Worm (Caenorhabditis elegans) whole organism, dauer: ENCODE data around the gene K09H11.11.
"Not testable (repeated sequence)": the region's sequence is repeated elsewhere in the genome, so short reads cannot be mapped to it uniquely, and the experiment has no call there.

Experiments used
- unc-62 ChIP-seq: sonication (generic microtip); optimal IDR thresholded peaks from 2 replicates; lab custom pipeline; 2017; ENCODE audit warnings: missing biosample characterization, missing genetic modification reagents, missing genetic modification characterization

The K09H11.11 gene

DNA sequence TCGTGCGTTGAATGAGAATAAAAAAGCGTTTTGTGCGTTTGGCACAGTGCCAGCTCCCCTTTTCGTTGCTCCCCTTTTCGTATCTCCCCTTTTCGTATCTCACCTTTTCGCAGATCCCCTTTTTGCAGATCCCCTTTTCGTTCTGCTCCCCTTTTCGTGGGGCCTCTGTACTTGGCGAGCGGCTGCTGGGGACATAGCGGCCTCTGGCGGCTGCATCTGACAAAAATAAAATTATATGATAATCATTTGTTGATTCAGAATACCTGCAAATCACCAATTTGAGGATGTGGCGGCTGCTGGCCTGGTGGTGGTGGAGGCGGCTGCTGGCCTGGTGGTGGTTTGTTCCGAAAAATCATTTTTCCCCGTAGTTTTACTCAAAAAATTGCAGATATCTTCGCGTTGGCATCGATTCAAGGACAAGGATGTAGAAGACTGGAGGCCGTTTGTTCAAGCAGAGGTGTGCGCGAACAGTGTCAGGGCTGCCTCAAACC, at the start of gene K09H11.11:
TSS of gene K09H11.11 (minus strand) at position 51 of the 491 bp plus-strand sequence.
- TF ChIP-seq unc-62 (GFP tag; lab: Kevin White, UChicago) = not testable (repeated sequence)

DNA sequence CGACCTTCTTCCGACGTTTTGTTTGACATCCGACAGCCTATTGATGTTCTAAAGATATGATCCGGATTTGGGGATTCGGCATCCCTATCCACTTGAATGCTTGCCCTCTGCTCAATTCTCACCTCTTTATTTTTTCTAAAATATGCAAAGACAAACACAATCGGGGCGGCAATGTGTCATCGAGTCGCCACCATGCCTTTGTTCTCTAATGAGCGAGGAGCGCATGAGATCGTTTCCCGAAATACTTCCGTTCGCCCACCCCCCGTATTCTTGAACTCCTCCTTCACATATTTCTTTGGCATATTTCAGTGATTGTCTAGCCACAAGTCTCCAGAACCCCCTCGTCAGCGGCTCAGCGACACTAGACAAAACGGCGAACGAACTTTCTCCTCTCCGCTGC, 44.3 kb upstream of the K09H11.11 start, which contains the start of gene cyn-17:
TSS of gene cyn-17 (plus strand) at position 301 of the 400 bp plus-strand sequence.
- no peak for TF ChIP-seq unc-62 (GFP tag; lab: Kevin White, UChicago)

DNA sequence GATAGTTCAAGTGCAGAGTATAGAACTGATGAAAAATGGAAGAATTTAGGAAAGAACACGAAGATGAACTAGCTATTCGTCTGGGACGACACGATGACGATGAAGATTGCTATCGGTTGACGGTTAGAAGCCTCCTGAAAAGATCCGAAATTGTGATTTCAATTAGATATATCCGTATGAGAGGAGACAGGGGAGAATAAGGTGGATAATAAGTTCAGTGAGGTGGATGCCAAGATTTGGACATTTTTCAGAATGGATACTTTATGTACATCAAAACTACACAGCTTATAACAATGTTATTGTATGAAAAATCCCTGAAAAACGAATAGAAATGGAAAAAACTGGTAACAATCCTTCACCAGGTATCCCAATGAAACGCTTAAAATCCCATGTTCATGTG, 43.1 kb upstream of the K09H11.11 start, which contains the start of gene nstp-3:
TSS of gene nstp-3 (minus strand) at position 101 of the 400 bp plus-strand sequence.
- no peak for TF ChIP-seq unc-62 (GFP tag; lab: Kevin White, UChicago)

DNA sequence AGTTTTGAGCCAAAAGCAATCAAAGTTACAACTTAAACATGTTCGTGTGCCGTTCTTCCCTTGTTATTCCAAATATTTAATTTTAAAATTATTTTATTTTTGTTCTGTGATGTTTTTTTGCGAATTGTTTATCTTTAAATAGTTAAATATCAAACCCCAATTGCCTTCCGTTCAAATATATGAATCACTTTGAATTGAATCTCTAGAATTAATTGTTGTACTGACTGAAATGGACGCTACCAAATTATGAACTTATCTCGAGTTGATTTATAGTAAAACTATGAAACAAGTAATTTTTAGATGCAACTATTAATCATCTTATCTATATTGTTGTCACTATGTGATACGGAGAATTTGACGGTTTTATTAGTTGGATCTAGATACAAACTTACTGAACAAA, 37.0 kb upstream of the K09H11.11 start, which contains the start of gene ZC250.2:
TSS of gene ZC250.2 (plus strand) at position 301 of the 400 bp plus-strand sequence.
- TF ChIP-seq unc-62 (GFP tag; lab: Kevin White, UChicago) = no peak

DNA sequence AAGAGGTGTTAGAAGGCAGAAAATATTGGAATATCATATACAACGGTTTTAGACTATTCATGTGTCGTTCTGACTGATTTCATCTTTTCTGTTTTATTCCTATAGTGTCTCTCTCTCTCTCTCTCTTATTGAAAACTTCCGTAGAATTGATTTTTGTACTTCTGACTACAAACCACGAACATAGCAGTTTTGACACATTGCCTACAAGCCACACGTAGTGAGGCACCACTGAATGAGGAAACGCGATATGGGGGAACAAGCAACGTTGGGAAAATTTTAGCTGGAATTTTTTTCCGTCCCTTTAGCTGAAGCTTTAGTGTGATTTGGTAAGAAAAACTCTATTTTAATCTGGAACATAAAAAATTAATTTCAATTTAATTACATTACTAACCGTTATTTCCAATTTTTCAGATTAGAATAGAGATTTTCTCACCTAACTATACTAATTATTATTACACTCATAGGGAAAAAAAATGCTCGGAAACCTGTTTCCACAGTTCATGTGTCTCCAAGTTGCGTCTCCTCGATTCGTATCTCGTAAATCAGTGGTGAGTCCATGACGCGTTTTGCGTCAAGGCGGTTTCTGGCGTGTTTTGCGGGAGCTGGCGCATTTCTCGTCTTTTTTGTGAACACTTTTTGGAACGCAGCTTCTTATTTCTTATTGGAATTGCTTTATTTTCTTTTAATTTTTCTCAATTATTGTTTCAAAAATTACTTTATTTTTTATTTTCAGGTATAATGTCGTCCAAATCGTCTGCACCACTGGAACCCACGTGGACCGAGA, 35.6 kb upstream of the K09H11.11 start, which contains the start of the genes nhr-142 and F44E7.9:
TSS of gene nhr-142 (minus strand) at position 57 of the 784 bp plus-strand sequence.
TSS of gene F44E7.9 (plus strand) at position 734 of the 784 bp plus-strand sequence.
- TF ChIP-seq unc-62 (GFP tag; lab: Kevin White, UChicago) = no peak

DNA sequence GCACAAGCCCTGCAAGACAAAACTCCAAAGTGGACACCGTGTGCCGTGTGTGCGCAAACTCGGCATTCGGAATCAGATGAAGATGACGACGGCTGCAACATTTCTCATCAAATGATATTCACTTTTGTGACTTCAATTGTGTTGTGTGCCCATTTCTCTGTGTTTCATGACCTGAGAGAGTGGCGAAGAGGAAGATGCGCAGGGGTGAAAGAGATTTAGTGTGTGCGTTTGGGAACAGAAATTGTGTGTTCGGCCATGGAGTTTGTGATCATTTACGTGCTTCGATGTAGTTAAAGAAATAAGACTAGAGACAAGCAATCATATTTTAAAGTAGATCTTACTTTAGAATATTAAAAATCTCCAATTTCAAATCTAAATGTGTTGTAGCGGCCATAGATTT, 33.6 kb upstream of the K09H11.11 start:
- TF ChIP-seq unc-62 (GFP tag; lab: Kevin White, UChicago) = no peak

DNA sequence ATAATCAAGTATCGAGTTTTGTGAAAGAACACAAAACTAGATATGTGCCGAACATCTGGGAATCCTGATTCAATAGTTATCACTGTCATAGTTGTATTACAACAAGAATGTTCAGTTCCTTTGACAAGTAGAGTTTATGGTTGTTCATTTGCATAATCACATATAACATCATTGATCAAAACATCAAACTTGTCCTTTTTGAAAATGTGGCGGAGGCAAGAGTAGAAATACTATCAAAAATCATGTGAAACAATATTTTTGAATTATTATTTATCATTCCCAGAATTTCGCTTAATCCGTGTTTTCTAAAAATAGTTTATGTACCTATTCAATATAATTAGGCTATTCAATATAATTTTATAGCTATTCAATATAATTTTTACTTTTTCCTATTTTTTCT, 30.3 kb upstream of the K09H11.11 start, which contains the start of gene F44E7.7:
TSS of gene F44E7.7 (minus strand) at position 101 of the 400 bp plus-strand sequence.
- no peak for TF ChIP-seq unc-62 (GFP tag; lab: Kevin White, UChicago)

DNA sequence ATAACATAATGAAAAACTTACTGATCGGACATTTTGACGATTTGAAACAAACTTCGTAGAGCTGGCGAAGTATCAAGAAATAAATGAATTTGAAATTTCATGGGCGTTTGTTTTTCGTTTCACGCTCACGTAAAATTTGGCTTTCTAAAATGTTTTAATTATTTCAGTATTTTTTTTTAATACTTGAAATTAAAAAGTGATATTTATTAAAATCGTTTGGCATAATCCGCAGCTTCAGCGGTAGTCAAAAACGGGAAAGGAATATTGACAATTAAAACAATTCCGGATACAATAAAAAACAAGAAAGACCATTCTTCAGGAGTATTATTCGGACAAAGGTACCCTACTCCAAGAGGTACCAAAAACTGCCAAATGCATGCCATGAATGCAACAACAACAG, 27.6 kb upstream of the K09H11.11 start, which contains the start of gene fbxa-183:
TSS of gene fbxa-183 (minus strand) at position 101 of the 400 bp plus-strand sequence.
- no peak for TF ChIP-seq unc-62 (GFP tag; lab: Kevin White, UChicago)

DNA sequence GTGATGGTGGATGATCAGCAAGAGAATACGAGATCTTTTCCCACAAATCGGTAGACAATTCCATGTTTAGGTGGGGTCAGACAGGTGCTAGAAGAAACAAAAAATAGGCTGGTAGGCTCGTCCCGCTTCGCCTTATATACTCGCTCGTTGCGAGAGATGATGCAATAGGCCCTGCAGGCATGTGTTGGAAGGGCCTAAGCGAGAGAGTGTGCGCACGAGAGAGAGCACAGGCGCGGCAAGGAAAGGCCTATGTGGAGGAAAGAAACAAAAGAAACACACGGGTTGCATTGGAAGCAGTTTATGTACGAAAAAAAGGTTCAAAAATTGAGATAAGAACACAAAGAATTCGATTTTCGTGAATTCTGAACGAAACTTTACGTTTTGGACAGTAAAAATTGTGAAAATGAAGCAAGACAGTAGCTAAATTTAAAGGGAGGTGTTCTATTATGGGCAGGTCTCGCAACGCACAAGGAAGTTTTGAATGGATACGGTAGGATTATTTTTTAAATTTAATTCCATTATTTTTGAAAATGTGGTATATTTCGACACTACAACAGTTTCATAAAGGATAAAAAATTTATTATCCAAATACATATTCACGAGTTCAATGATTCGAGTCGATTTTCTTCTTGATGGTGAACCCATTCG, 25.8 kb upstream of the K09H11.11 start, which contains the start of gene F44E7.5:
TSS of gene F44E7.5 (minus strand) at position 210 of the 648 bp plus-strand sequence.
- TF ChIP-seq unc-62 (GFP tag; lab: Kevin White, UChicago) = no peak

DNA sequence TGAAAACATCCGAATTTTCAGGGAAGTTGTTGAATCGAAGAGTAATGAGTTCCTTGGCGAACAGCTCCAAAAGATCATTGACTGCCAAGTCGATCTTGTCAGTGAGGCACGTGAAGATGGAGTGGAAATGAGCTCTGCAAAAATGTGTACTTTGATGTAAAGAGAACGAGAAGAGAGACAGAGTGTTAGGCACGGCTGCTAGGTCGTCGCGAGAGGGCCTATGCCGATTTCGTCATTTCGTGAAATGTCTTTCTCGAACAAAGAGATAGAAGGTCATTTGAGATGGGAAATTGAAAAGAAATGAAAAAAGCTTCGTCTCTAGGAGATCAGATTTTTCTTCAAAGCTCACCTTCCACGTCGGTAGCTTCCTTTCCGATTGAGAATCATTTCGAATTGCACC, 24.9 kb upstream of the K09H11.11 start:
- TF ChIP-seq unc-62 (GFP tag; lab: Kevin White, UChicago) = no peak

DNA sequence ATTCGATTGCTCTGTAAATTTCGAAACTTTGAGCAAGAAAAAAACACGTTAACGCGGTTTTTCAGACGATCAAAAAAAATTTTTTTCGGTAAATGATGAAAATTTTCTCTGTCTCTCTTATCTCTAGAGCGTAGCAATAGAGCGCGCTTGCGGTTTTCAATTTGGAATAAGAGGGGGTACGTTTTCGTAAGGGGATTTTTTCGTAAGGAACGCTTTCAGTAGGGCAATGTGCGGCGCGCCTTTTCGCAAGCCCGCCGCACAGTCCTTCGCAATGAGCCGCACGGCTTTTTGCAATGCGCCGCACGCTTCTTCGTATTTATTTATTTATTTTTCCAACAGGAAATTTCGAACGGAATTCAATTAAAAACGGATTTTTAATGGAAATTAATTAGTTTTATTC, 21.9 kb upstream of the K09H11.11 start, which contains the start of gene F44E7.4:
TSS of gene F44E7.4 (minus strand) at position 13 of the 400 bp plus-strand sequence.
- TF ChIP-seq unc-62 (GFP tag; lab: Kevin White, UChicago) = not testable (repeated sequence)

DNA sequence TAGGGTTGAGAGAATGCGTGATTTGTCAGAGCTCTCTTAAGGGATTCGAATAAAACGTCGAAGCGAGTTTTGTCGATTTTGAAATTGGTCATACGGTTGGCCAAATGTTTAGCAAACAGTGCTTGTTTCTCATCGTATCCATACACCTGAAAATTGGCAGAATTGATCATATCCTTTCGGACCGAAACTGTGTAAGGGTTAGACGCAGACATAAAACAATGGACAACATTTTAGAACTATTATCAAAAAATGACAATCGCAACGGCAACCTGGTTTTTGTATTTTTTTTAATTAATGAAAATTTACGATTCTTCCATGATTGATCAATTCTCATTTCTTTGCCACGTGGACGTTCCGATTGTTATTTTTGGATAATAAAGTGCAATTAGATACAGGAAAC, 19.1 kb upstream of the K09H11.11 start:
- TF ChIP-seq unc-62 (GFP tag; lab: Kevin White, UChicago) = no peak

DNA sequence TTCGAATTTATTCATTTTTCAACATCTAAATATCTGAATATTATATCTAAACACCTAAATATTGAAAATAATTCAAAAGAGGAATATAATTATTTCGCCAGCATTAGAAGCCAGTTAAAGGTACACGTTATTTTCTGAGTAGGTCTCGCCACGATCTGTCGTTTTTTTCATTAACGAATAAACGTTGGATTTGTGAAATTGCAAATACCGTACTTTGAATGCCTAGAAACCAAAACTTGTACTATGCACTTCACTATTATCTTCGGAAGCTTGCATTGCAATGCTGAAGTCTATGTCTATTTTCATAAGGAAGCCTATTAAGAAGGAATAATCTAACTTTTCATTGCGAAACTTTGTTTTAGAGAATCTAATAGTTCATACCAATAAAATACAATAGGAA, 17.4 kb upstream of the K09H11.11 start:
- TF ChIP-seq unc-62 (GFP tag; lab: Kevin White, UChicago) = no peak

DNA sequence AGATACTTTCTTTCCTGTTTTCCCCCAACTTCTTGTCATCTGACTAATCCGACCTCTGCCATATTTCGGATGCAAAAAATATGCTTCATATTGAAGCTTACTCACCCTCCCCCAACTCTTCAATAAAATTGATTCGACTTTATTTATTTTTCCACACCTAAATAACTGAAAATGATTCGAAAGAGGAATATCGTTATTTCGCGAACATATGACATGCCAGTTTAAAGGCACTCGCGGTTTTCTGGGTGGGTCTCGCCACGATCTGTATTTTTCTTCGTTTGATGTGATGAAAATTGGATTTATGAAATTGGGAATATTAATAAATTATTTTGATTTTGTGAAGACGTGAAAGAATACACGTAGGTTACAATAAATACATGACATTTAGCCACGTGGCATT, 16.6 kb upstream of the K09H11.11 start, which contains the start of gene F44E7.3:
TSS of gene F44E7.3 (plus strand) at position 319 of the 400 bp plus-strand sequence.
- TF ChIP-seq unc-62 (GFP tag; lab: Kevin White, UChicago) = no peak

DNA sequence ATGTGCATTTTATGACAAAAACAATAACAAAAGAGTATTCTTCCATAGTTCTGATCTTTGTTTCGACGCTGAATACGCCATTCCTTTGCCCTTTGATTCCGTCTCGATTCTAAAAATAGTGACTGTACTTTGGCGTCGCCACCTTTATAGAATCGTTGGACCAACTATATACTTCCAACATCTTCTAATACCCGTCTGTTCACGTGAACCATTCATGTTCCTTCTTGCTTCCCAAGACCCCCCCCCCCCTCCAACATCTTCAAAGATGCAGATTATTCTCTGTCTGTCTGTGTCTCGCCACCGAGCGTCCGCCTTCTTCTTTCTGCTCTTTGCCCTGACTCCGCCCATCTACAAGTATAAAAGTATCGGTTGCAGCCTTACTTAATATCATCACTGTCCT, 14.9 kb upstream of the K09H11.11 start:
- TF ChIP-seq unc-62 (GFP tag; lab: Kevin White, UChicago) = no peak
